Worm (Caenorhabditis elegans): ENCODE data around the gene T24A6.1.

- TF ChIP-seq ces-1 (GFP tag; optimal IDR thresholded peaks at IDR 0.05): no peak
- no peak for TF ChIP-seq mab-5 (tag; optimal IDR thresholded peaks at IDR 0.05)
- no peak for TF ChIP-seq ztf-11 (tag; optimal IDR thresholded peaks at IDR 0.05)
- no peak for TF ChIP-seq nhr-12 (tag; optimal IDR thresholded peaks at IDR 0.05)
- no peak for TF ChIP-seq unc-62 (GFP tag; optimal IDR thresholded peaks at IDR 0.05)
- no peak for TF ChIP-seq blmp-1 (tag; optimal IDR thresholded peaks at IDR 0.05)
- TF ChIP-seq ceh-39 (tag; optimal IDR thresholded peaks at IDR 0.05): no peak
- TF ChIP-seq sptf-1 (tag; optimal IDR thresholded peaks at IDR 0.05): no peak
- TF ChIP-seq lsy-2 (tag; optimal IDR thresholded peaks at IDR 0.05): no peak
- TF ChIP-seq lin-13 (tag; optimal IDR thresholded peaks at IDR 0.05): no peak
- no peak for TF ChIP-seq nhr-237 (tag; optimal IDR thresholded peaks at IDR 0.05)
- TF ChIP-seq nhr-2 (tag; optimal IDR thresholded peaks at IDR 0.05): no peak
Observed at ce11 chrV:3583622-3584021, 24.8 kb downstream of the T24A6.1 start.

Measured in whole organism, mixed stage, embryonic.